Fruit fly (Drosophila melanogaster) whole organism, prepupa: Measurements from ENCODE around the gene CG33285.

ENCODE experiments used
- CG11762 ChIP-seq: fragments of 200-800 bp; sonication (Bioruptor generic); optimal IDR thresholded peaks from 3 replicates; lab custom pipeline; 2016; ENCODE audit warnings: missing biosample characterization, missing genetic modification characterization; ENCODE audit not compliant: insufficient read depth
- CG11902 ChIP-seq: fragments of 200-800 bp; sonication (Bioruptor generic); optimal IDR thresholded peaks from 3 replicates; lab custom pipeline; 2016; ENCODE audit warnings: missing biosample characterization, missing genetic modification characterization
- CG31627 ChIP-seq: fragments of 200-800 bp; sonication (Bioruptor generic); optimal IDR thresholded peaks from 3 replicates; lab custom pipeline; 2016; ENCODE audit warnings: missing biosample characterization, missing genetic modification characterization
- CG6163 ChIP-seq: fragments of 200-800 bp; sonication (Bioruptor generic); IDR thresholded peaks from 3 replicates; pipeline ENCODE4 v1.3.6; 2022; ENCODE audit warnings: missing biosample characterization, missing genetic modification characterization
- CG6854 ChIP-seq: fragments of 200-800 bp; sonication (Bioruptor generic); optimal IDR thresholded peaks from 2 replicates; lab custom pipeline; 2017; ENCODE audit warnings: missing biosample characterization, mild to moderate bottlenecking, missing genetic modification characterization
- CG8319 ChIP-seq: fragments of 200-800 bp; sonication (Bioruptor generic); optimal IDR thresholded peaks from 3 replicates; lab custom pipeline; 2016; ENCODE audit warnings: missing biosample characterization, missing genetic modification characterization
- Hr4 ChIP-seq: fragments of 200-800 bp; sonication (Bioruptor generic); optimal IDR thresholded peaks from 3 replicates; lab custom pipeline; 2016; ENCODE audit warnings: missing biosample characterization, missing genetic modification characterization
- Met ChIP-seq: fragments of 200-800 bp; sonication (Bioruptor generic); optimal IDR thresholded peaks from 3 replicates; lab custom pipeline; 2016; ENCODE audit warnings: missing biosample characterization, missing genetic modification characterization
- OdsH ChIP-seq: fragments of 200-800 bp; sonication (Bioruptor generic); optimal IDR thresholded peaks from 3 replicates; lab custom pipeline; 2016; ENCODE audit warnings: missing biosample characterization, missing genetic modification characterization
- Sox102F ChIP-seq: fragments of 200-800 bp; sonication (Bioruptor generic); optimal IDR thresholded peaks from 2 replicates; lab custom pipeline; 2016; ENCODE audit warnings: missing biosample characterization, mild to moderate bottlenecking, missing genetic modification characterization
- eg ChIP-seq: fragments of 200-800 bp; sonication (Bioruptor generic); IDR thresholded peaks from 3 replicates; pipeline ENCODE4 v1.3.6; 2022; ENCODE audit warnings: missing biosample characterization, missing genetic modification characterization
- lz ChIP-seq: fragments of 200-800 bp; sonication (Bioruptor generic); optimal IDR thresholded peaks from 3 replicates; lab custom pipeline; 2016; ENCODE audit warnings: missing biosample characterization, missing genetic modification characterization
- ss ChIP-seq, 2 experiments: fragments of 200-800 bp; sonication (Bioruptor generic); optimal IDR thresholded peaks; 2 replicates in 1 of 2; 3 replicates in 1 of 2; lab custom pipeline; 2017 to 2018; ENCODE audit warnings: mild to moderate bottlenecking in 2 of 2, missing biosample characterization in 2 of 2, missing genetic modification characterization in 2 of 2, moderate library complexity in 1 of 2
- svp ChIP-seq: fragments of 200-800 bp; sonication (Bioruptor generic); peaks from one replicate; lab custom pipeline; 2016; ENCODE audit warnings: missing biosample characterization, missing genetic modification characterization

- TF ChIP-seq eg (GFP tag; lab: Robert Waterston, UW) (peak; percentile 55), Sox102F (GFP tag; lab: Kevin White, UChicago) (peak; percentile 5), Met (GFP tag; lab: Kevin White, UChicago) (peak; percentile 61), CG6163 (peak; percentile 41; the same call in 1 of the 3 replicates), svp (GFP tag; lab: Kevin White, UChicago) (peak; percentile 72), Hr4 (GFP tag; lab: Kevin White, UChicago) (peak; percentile 67), CG11762 (GFP tag; lab: Kevin White, UChicago) (peak; percentile 12), OdsH (GFP tag; lab: Kevin White, UChicago) (peak; percentile 43), CG31627 (GFP tag; lab: Kevin White, UChicago) (peak; percentile 25), ss (GFP tag; optimal IDR thresholded peaks at IDR 0.05; lab: Kevin White, UChicago) (no peak), lz (GFP tag; lab: Kevin White, UChicago) (peak; percentile 31), CG11902 (GFP tag; lab: Kevin White, UChicago) (no peak), CG6854 (no peak), CG8319 (GFP tag; lab: Kevin White, UChicago) (no peak)
Measured at dm6 chr3L:21053763-21054162, 35.0 kb downstream of the CG33285 start.
